Worm (Caenorhabditis elegans) whole organism, L4 larva: ENCODE data around the gene T28C12.2.

Experiments
- aha-1 ChIP-seq: fragments of 150-350 bp; peaks from one replicate; lab custom pipeline; 2014; ENCODE audit warnings: missing biosample characterization, missing genetic modification characterization
- jun-1 ChIP-seq: fragments of 150-350 bp; optimal IDR thresholded peaks from 2 replicates; lab custom pipeline; 2014; ENCODE audit warnings: missing biosample characterization, missing genetic modification reagents, missing genetic modification characterization

T28C12.2 gene

DNA sequence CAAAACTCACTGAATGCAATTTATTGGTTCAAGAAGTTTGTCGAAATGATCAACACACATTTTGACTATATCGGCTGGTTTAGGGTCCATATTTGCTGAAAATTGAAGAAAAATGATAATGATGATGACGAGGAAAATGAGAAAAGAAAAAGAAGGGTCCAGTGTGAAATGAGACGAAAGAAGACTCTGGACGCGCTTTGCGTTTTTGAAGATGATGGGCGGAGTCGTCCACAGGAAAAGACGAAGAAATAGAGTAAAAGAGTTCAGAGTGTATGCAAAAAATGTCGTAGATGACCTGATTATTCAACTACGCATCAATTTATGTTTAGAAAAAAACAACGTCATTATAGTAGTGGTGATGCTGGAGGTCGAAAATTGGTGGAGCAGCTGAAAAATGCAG, 45.8 kb downstream of the T28C12.2 start, which contains the start of gene F13H6.5:
Gene F13H6.5 (minus strand): TSS at position 101 of the 400 bp plus-strand sequence.
- TF ChIP-seq jun-1 (tag; lab: Kevin White, UChicago): no peak
- no peak for TF ChIP-seq aha-1 (tag; lab: Kevin White, UChicago)
